Worm (Caenorhabditis elegans) whole organism, mixed stage, embryonic: ENCODE data around the gene lido-13.

Experiments used
- lin-32 ChIP-seq: fragments of 200-800 bp; sonication (Bioruptor generic); optimal IDR thresholded peaks from 2 replicates; lab custom pipeline; 2018; ENCODE audit warnings: mild to moderate bottlenecking, missing genetic modification characterization, missing compliant biosample characterization
- lsy-2 ChIP-seq: fragments of 150-350 bp; optimal IDR thresholded peaks from 2 replicates; lab custom pipeline; 2014; ENCODE audit warnings: missing biosample characterization, missing genetic modification characterization
- mab-5 ChIP-seq: fragments of 150-350 bp; optimal IDR thresholded peaks from 2 replicates; lab custom pipeline; 2014; ENCODE audit warnings: missing biosample characterization, missing genetic modification characterization
- nhr-12 ChIP-seq: fragments of 150-350 bp; optimal IDR thresholded peaks from 2 replicates; lab custom pipeline; 2014; ENCODE audit warnings: missing biosample characterization, missing genetic modification characterization
- nhr-237 ChIP-seq: fragments of 150-350 bp; optimal IDR thresholded peaks from 2 replicates; lab custom pipeline; 2014; ENCODE audit warnings: missing biosample characterization, missing genetic modification characterization
- nhr-76 ChIP-seq: sonication (generic microtip); optimal IDR thresholded peaks from 2 replicates; lab custom pipeline; 2017; ENCODE audit warnings: missing biosample characterization, missing genetic modification characterization
- pha-4 ChIP-seq: fragments of 150-350 bp; optimal IDR thresholded peaks from 2 replicates; lab custom pipeline; 2018; ENCODE audit warnings: missing biosample characterization, missing genetic modification reagents, missing genetic modification characterization
- sptf-1 ChIP-seq: sonication (generic microtip); optimal IDR thresholded peaks from 2 replicates; lab custom pipeline; 2017; ENCODE audit warnings: mild to moderate bottlenecking, missing genetic modification characterization, moderate library complexity, missing compliant biosample characterization
- unc-120 ChIP-seq: sonication (generic microtip); optimal IDR thresholded peaks from 2 replicates; lab custom pipeline; 2017; ENCODE audit warnings: missing genetic modification characterization, missing compliant biosample characterization; ENCODE audit not compliant: poor library complexity, severe bottlenecking
- unc-39 ChIP-seq: fragments of 150-350 bp; optimal IDR thresholded peaks from 2 replicates; lab custom pipeline; 2014; ENCODE audit warnings: missing biosample characterization, missing genetic modification characterization
- ztf-11 ChIP-seq: fragments of 150-350 bp; optimal IDR thresholded peaks from 2 replicates; lab custom pipeline; 2014; ENCODE audit warnings: missing biosample characterization, missing genetic modification characterization

- TF ChIP-seq pha-4 (tag; lab: Kevin White, UChicago) (no peak), lin-32 (GFP tag; lab: Kevin White, UChicago) (no peak), unc-120 (tag; lab: Kevin White, UChicago) (no peak), lsy-2 (no peak), nhr-12 (tag; lab: Kevin White, UChicago) (no peak), ztf-11 (tag; lab: Kevin White, UChicago) (no peak), unc-39 (no peak), nhr-237 (tag; lab: Kevin White, UChicago) (no peak), sptf-1 (tag; lab: Kevin White, UChicago) (no peak), nhr-76 (tag; lab: Kevin White, UChicago) (no peak), mab-5 (no peak)
These were observed 45.7 kb downstream of the lido-13 start, which contains the start of gene sdz-5 for ce11 chrII:3008400-3008799.
